Fruit fly (Drosophila melanogaster) whole organism, embryonic: ENCODE measurements around the gene CG31445.
A peak's percentile ranks its signal among the peaks of the same experiment; 100 is the strongest.

Experiments used
- Adf1 ChIP-seq: fragments of 200-800 bp; sonication (Bioruptor generic); IDR thresholded peaks from 2 replicates; pipeline ENCODE4 v1.3.6; 2022; ENCODE audit warnings: missing biosample characterization, missing genetic modification characterization
- Atf6 ChIP-seq: fragments of 200-800 bp; sonication (Bioruptor generic); IDR thresholded peaks from 2 replicates; pipeline ENCODE4 v1.3.6; 2022; ENCODE audit warnings: missing biosample characterization, missing genetic modification characterization
- B-H2 ChIP-seq: fragments of 200-800 bp; sonication (Bioruptor generic); optimal IDR thresholded peaks from 2 replicates; lab custom pipeline; 2018; ENCODE audit warnings: missing biosample characterization, mild to moderate bottlenecking, missing genetic modification characterization
- BtbVII ChIP-seq: fragments of 200-800 bp; sonication (Bioruptor generic); optimal IDR thresholded peaks from 3 replicates; lab custom pipeline; 2017; ENCODE audit warnings: missing biosample characterization, mild to moderate bottlenecking, missing genetic modification characterization
- Bteb2 ChIP-seq: fragments of 200-800 bp; sonication (Bioruptor generic); optimal IDR thresholded peaks from 2 replicates; lab custom pipeline; 2016; ENCODE audit warnings: missing biosample characterization, missing genetic modification characterization
- CG10321 ChIP-seq: fragments of 200-800 bp; sonication (Bioruptor generic); IDR thresholded peaks from 2 replicates; pipeline ENCODE4 v1.3.6; 2022; ENCODE audit warnings: missing biosample characterization, missing genetic modification characterization
- CG10959 ChIP-seq: fragments of 200-800 bp; sonication (Bioruptor generic); IDR thresholded peaks from 2 replicates; pipeline ENCODE4 v1.3.6; 2022; ENCODE audit warnings: missing biosample characterization, missing genetic modification characterization
- CG11093 ChIP-seq: fragments of 200-800 bp; sonication (Bioruptor generic); IDR thresholded peaks from 3 replicates; pipeline ENCODE4 v1.3.6; 2022; ENCODE audit warnings: missing biosample characterization, missing genetic modification characterization
- CG12155 ChIP-seq: fragments of 200-800 bp; sonication (Bioruptor generic); optimal IDR thresholded peaks from 3 replicates; lab custom pipeline; 2016; ENCODE audit warnings: missing biosample characterization, missing genetic modification characterization
- CG13624 ChIP-seq: fragments of 200-800 bp; sonication (Bioruptor generic); optimal IDR thresholded peaks from 2 replicates; lab custom pipeline; 2016; ENCODE audit warnings: missing biosample characterization, missing genetic modification characterization
- CG14710 ChIP-seq: fragments of 200-800 bp; sonication (Bioruptor generic); optimal IDR thresholded peaks from 3 replicates; lab custom pipeline; 2019; ENCODE audit warnings: missing biosample characterization, mild to moderate bottlenecking, missing genetic modification characterization, moderate library complexity
- CG15479 ChIP-seq: fragments of 200-800 bp; sonication (Bioruptor generic); optimal IDR thresholded peaks from 3 replicates; lab custom pipeline; 2019; ENCODE audit warnings: missing biosample characterization, mild to moderate bottlenecking, missing genetic modification characterization, moderate library complexity
- CG17328 ChIP-seq: fragments of 200-800 bp; sonication (Bioruptor generic); IDR thresholded peaks from 2 replicates; pipeline ENCODE4 v1.3.6; 2022; ENCODE audit warnings: missing biosample characterization, missing genetic modification characterization
- CG17361 ChIP-seq: fragments of 200-800 bp; sonication (Bioruptor generic); IDR thresholded peaks from 3 replicates; pipeline ENCODE4 v1.3.6; 2022; ENCODE audit warnings: missing biosample characterization, missing genetic modification characterization
- CG2712 ChIP-seq: fragments of 200-800 bp; optimal IDR thresholded peaks from 3 replicates; lab custom pipeline; 2019; ENCODE audit warnings: missing biosample characterization, mild to moderate bottlenecking, missing genetic modification characterization, moderate library complexity
- CG3847 ChIP-seq: fragments of 200-800 bp; sonication (Bioruptor generic); IDR thresholded peaks from 2 replicates; pipeline ENCODE4 v1.3.6; 2022; ENCODE audit warnings: missing biosample characterization, missing genetic modification characterization
- CG43689 ChIP-seq: fragments of 200-800 bp; sonication (Bioruptor generic); IDR thresholded peaks from 2 replicates; pipeline ENCODE4 v1.3.6; 2022; ENCODE audit warnings: missing biosample characterization, missing genetic modification characterization
- CG6175 ChIP-seq: fragments of 200-800 bp; sonication (Bioruptor generic); IDR thresholded peaks from 3 replicates; pipeline ENCODE4 v1.3.6; 2022; ENCODE audit warnings: missing biosample characterization, missing genetic modification characterization
- CG7963 ChIP-seq: fragments of 200-800 bp; sonication (Bioruptor generic); IDR thresholded peaks from 3 replicates; pipeline ENCODE4 v1.3.6; 2022; ENCODE audit warnings: missing biosample characterization, missing genetic modification characterization; ENCODE audit not compliant: partially characterized antibody
- CG7987 ChIP-seq: fragments of 200-800 bp; sonication (Bioruptor generic); optimal IDR thresholded peaks from 2 replicates; lab custom pipeline; 2018; ENCODE audit warnings: missing biosample characterization, mild to moderate bottlenecking, missing genetic modification characterization, moderate library complexity
- CG8924 ChIP-seq: fragments of 200-800 bp; optimal IDR thresholded peaks from 3 replicates; lab custom pipeline; 2019; ENCODE audit warnings: missing biosample characterization, mild to moderate bottlenecking, missing genetic modification characterization, moderate library complexity
- CG9727 ChIP-seq: fragments of 200-800 bp; sonication (Bioruptor generic); optimal IDR thresholded peaks from 3 replicates; lab custom pipeline; 2017; ENCODE audit warnings: missing biosample characterization, mild to moderate bottlenecking, missing genetic modification characterization
- Elba2 ChIP-seq: fragments of 200-800 bp; sonication (Bioruptor generic); optimal IDR thresholded peaks from 3 replicates; lab custom pipeline; 2016; ENCODE audit warnings: missing biosample characterization, missing genetic modification characterization
- Fer1 ChIP-seq: fragments of 200-800 bp; sonication (Bioruptor generic); optimal IDR thresholded peaks from 2 replicates; lab custom pipeline; 2017; ENCODE audit warnings: missing biosample characterization, mild to moderate bottlenecking, missing genetic modification characterization
- H2.0 ChIP-seq: fragments of 200-800 bp; sonication (Bioruptor generic); IDR thresholded peaks from 2 replicates; pipeline ENCODE4 v1.3.6; 2022; ENCODE audit warnings: missing biosample characterization, missing genetic modification characterization
- HHEX ChIP-seq: fragments of 200-800 bp; sonication (Bioruptor generic); optimal IDR thresholded peaks from 3 replicates; lab custom pipeline; 2017; ENCODE audit warnings: missing biosample characterization, mild to moderate bottlenecking, missing genetic modification characterization, missing genetic modification reagents
- Hand ChIP-seq: fragments of 200-800 bp; sonication (Bioruptor generic); optimal IDR thresholded peaks from 2 replicates; lab custom pipeline; 2017; ENCODE audit warnings: mild to moderate bottlenecking, missing biosample characterization, missing genetic modification reagents, missing genetic modification characterization
- Hsf ChIP-seq: fragments of 200-800 bp; sonication (Bioruptor generic); optimal IDR thresholded peaks from 3 replicates; lab custom pipeline; 2016; ENCODE audit warnings: missing biosample characterization, missing genetic modification characterization
- NK7.1 ChIP-seq: fragments of 200-800 bp; sonication (Bioruptor generic); optimal IDR thresholded peaks from 3 replicates; lab custom pipeline; 2016; ENCODE audit warnings: missing biosample characterization, missing genetic modification characterization
- Poxn ChIP-seq: fragments of 200-800 bp; sonication (Bioruptor generic); IDR thresholded peaks from 2 replicates; pipeline ENCODE4 v1.3.6; 2022; ENCODE audit warnings: missing biosample characterization, missing genetic modification characterization
- Ptx1 ChIP-seq: fragments of 200-800 bp; sonication (Bioruptor generic); IDR thresholded peaks from 2 replicates; pipeline ENCODE4 v1.3.6; 2022; ENCODE audit warnings: missing biosample characterization, missing genetic modification characterization
- Ravus ChIP-seq: fragments of 200-800 bp; sonication (Bioruptor generic); IDR thresholded peaks from 2 replicates; pipeline ENCODE4 v1.3.6; 2022; ENCODE audit warnings: missing biosample characterization, missing genetic modification characterization
- Rfx ChIP-seq: fragments of 200-800 bp; sonication (Bioruptor generic); IDR thresholded peaks from 2 replicates; pipeline ENCODE4 v1.3.6; 2022; ENCODE audit warnings: missing biosample characterization, missing genetic modification characterization
- Spps ChIP-seq: fragments of 200-800 bp; sonication (Bioruptor generic); optimal IDR thresholded peaks from 2 replicates; lab custom pipeline; 2018; ENCODE audit warnings: missing biosample characterization, mild to moderate bottlenecking, missing genetic modification characterization
- Sry-δ ChIP-seq: fragments of 200-800 bp; sonication (Bioruptor generic); optimal IDR thresholded peaks from 2 replicates; lab custom pipeline; 2016; ENCODE audit warnings: missing biosample characterization, missing genetic modification characterization
- ab ChIP-seq: fragments of 200-800 bp; sonication (Bioruptor generic); optimal IDR thresholded peaks from 2 replicates; lab custom pipeline; 2016; ENCODE audit warnings: missing biosample characterization, missing genetic modification characterization
- az2 ChIP-seq: fragments of 200-800 bp; sonication (Bioruptor generic); optimal IDR thresholded peaks from 3 replicates; lab custom pipeline; 2016; ENCODE audit warnings: missing biosample characterization, missing genetic modification characterization
- caup ChIP-seq: fragments of 200-800 bp; sonication (Bioruptor generic); optimal IDR thresholded peaks from 3 replicates; lab custom pipeline; 2017; ENCODE audit warnings: missing biosample characterization, mild to moderate bottlenecking, missing genetic modification characterization, moderate library complexity; ENCODE audit not compliant: severe bottlenecking
- chn ChIP-seq: fragments of 200-800 bp; sonication (Bioruptor generic); optimal IDR thresholded peaks from 2 replicates; lab custom pipeline; 2016; ENCODE audit warnings: missing biosample characterization, missing genetic modification characterization
- crc ChIP-seq: fragments of 200-800 bp; sonication (Bioruptor generic); optimal IDR thresholded peaks from 2 replicates; lab custom pipeline; 2016; ENCODE audit warnings: missing biosample characterization, missing genetic modification characterization
- dm ChIP-seq: fragments of 200-800 bp; sonication (Bioruptor generic); optimal IDR thresholded peaks from 3 replicates; lab custom pipeline; 2016; ENCODE audit warnings: missing biosample characterization, missing genetic modification characterization
- dpn ChIP-seq, 2 experiments: fragments of 200-800 bp; sonication (Bioruptor generic); optimal IDR thresholded peaks; 3 replicates each; lab custom pipeline; 2016; ENCODE audit warnings: missing biosample characterization in 2 of 2, missing genetic modification characterization in 2 of 2
- dysf ChIP-seq: fragments of 200-800 bp; sonication (Bioruptor generic); IDR thresholded peaks from 3 replicates; pipeline ENCODE4 v1.3.6; 2022; ENCODE audit warnings: missing biosample characterization, missing genetic modification characterization
- ftz-f1 ChIP-seq: fragments of 200-800 bp; sonication (Bioruptor generic); optimal IDR thresholded peaks from 2 replicates; lab custom pipeline; 2016; ENCODE audit warnings: missing biosample characterization, missing genetic modification characterization
- gsb-n ChIP-seq: fragments of 200-800 bp; sonication (Bioruptor generic); optimal IDR thresholded peaks from 3 replicates; lab custom pipeline; 2018; ENCODE audit warnings: missing biosample characterization, mild to moderate bottlenecking, missing genetic modification characterization
- ind ChIP-seq: fragments of 200-800 bp; sonication (Bioruptor generic); optimal IDR thresholded peaks from 3 replicates; lab custom pipeline; 2016; ENCODE audit warnings: missing biosample characterization, missing genetic modification characterization
- lola ChIP-seq, 3 experiments: fragments of >200 bp in 2 of 3; fragments of 200-800 bp in 1 of 3; sonication (Bioruptor generic) in 1 of 3; optimal IDR thresholded peaks; 2 replicates each; lab custom pipeline; 2017 to 2019; ENCODE audit warnings: missing biosample characterization in 3 of 3, missing genetic modification characterization in 3 of 3, mild to moderate bottlenecking in 1 of 3, moderate library complexity in 1 of 3
- mam ChIP-seq: fragments of 200-800 bp; sonication (Bioruptor generic); optimal IDR thresholded peaks from 3 replicates; lab custom pipeline; 2016; ENCODE audit warnings: missing biosample characterization, missing genetic modification characterization
- nau ChIP-seq: fragments of 200-800 bp; sonication (Bioruptor generic); optimal IDR thresholded peaks from 3 replicates; lab custom pipeline; 2017; ENCODE audit warnings: missing biosample characterization, mild to moderate bottlenecking, missing genetic modification characterization, missing genetic modification reagents
- seq ChIP-seq: fragments of 200-800 bp; sonication (Bioruptor generic); IDR thresholded peaks from 2 replicates; pipeline ENCODE4 v1.3.6; 2022; ENCODE audit warnings: missing biosample characterization, missing genetic modification characterization
- zf30C ChIP-seq: fragments of 200-800 bp; sonication (Bioruptor generic); optimal IDR thresholded peaks from 3 replicates; lab custom pipeline; 2018; ENCODE audit warnings: missing biosample characterization, mild to moderate bottlenecking, missing genetic modification characterization
- zfh1 ChIP-seq: fragments of 200-800 bp; sonication (Bioruptor generic); IDR thresholded peaks from 3 replicates; pipeline ENCODE4 v1.3.6; 2022; ENCODE audit warnings: missing biosample characterization, missing genetic modification characterization

The CG31445 gene

dm6 chr3R:29214262-29214661 is 30.4 kb downstream of the CG31445 start (continued):
- TF ChIP-seq lola (GFP tag; optimal IDR thresholded peaks at IDR 0.05; lab: Kevin White, UChicago) (peak in 1 of 3 experiments; percentile 99), H2.0 (GFP tag; lab: Robert Waterston, UW) (peak; percentile 99), B-H2 (peak; percentile 99), ind (peak; percentile 99), Poxn (GFP tag; lab: Robert Waterston, UW) (peak; percentile 96), CG7963 (GFP tag; lab: Robert Waterston, UW) (no peak), NK7.1 (GFP tag; lab: Kevin White, UChicago) (peak; percentile 99), CG3847 (GFP tag; lab: Robert Waterston, UW) (peak; percentile 99), ab (GFP tag; lab: Kevin White, UChicago) (peak; percentile 98), CG15479 (peak; percentile 90), Fer1 (GFP tag; lab: Kevin White, UChicago) (peak; percentile 99), dpn (GFP tag; optimal IDR thresholded peaks at IDR 0.05; lab: Kevin White, UChicago) (peak; percentile 99), CG10321 (GFP tag; lab: Robert Waterston, UW) (peak; percentile 90), CG11093 (peak; percentile 98), dysf (GFP tag; lab: Robert Waterston, UW) (peak; percentile 99), mam (GFP tag; lab: Kevin White, UChicago) (peak; percentile 99), Spps (peak; percentile 99), Elba2 (GFP tag; lab: Kevin White, UChicago) (peak; percentile 97), CG14710 (tag; lab: Kevin White, UChicago) (peak; percentile 99), CG9727 (peak; percentile 100), dm (GFP tag; lab: Kevin White, UChicago) (peak; percentile 98), gsb-n (tag; lab: Kevin White, UChicago) (peak; percentile 100), BtbVII (GFP tag; lab: Kevin White, UChicago) (peak; percentile 99), Atf6 (GFP tag; lab: Robert Waterston, UW) (peak; percentile 99), Ravus (GFP tag; lab: Robert Waterston, UW) (peak; percentile 98), CG6175 (GFP tag; lab: Robert Waterston, UW) (peak; percentile 98), nau (GFP tag; lab: Kevin White, UChicago) (peak; percentile 99), Bteb2 (peak; percentile 99), CG8924 (tag; lab: Kevin White, UChicago) (peak; percentile 99), CG17328 (GFP tag; lab: Robert Waterston, UW) (peak; percentile 100), Hand (peak; percentile 99), seq (GFP tag; lab: Robert Waterston, UW) (peak; percentile 99), Rfx (peak; percentile 100), Hsf (peak; percentile 99), Ptx1 (GFP tag; lab: Robert Waterston, UW) (peak; percentile 99), chn (GFP tag; lab: Kevin White, UChicago) (peak; percentile 99), Sry-δ (GFP tag; lab: Kevin White, UChicago) (peak; percentile 79), CG12155 (GFP tag; lab: Kevin White, UChicago) (peak; percentile 98), ftz-f1 (GFP tag; lab: Kevin White, UChicago) (peak; percentile 92), CG17361 (peak; percentile 98), CG2712 (tag; lab: Kevin White, UChicago) (peak; percentile 100), zf30C (peak; percentile 62), CG43689 (peak; percentile 98), caup (peak; percentile 99), Adf1 (GFP tag; lab: Robert Waterston, UW) (peak; percentile 91), az2 (GFP tag; lab: Kevin White, UChicago) (peak; percentile 99), crc (GFP tag; lab: Kevin White, UChicago) (peak; percentile 99), zfh1 (peak; percentile 100), CG7987 (GFP tag; lab: Kevin White, UChicago) (peak; percentile 99), HHEX (GFP tag; lab: Kevin White, UChicago) (peak; percentile 99), CG10959 (peak; percentile 99), CG13624 (GFP tag; lab: Kevin White, UChicago) (peak; percentile 99)
